Fruit fly (Drosophila melanogaster): ENCODE measurements around the gene CG32631.

The CG32631 gene

dm6 chrX:13556172-13556571 lies at the start of gene CG32631:
Gene CG32631, plus strand, starts transcription at chrX:13556472.
- no peak for TF ChIP-seq noc (tag; optimal IDR thresholded peaks at IDR 0.05)

dm6 chrX:13527706-13528105 lies 28.6 kb upstream of the CG32631 start, which contains the start of gene CG15754:
Gene CG15754, plus strand, starts transcription at chrX:13528006.
- TF ChIP-seq noc (tag; optimal IDR thresholded peaks at IDR 0.05) = no peak

dm6 chrX:13529673-13530072 lies 26.6 kb upstream of the CG32631 start:
- no peak for TF ChIP-seq noc (tag; optimal IDR thresholded peaks at IDR 0.05)

- no peak for TF ChIP-seq noc (tag; optimal IDR thresholded peaks at IDR 0.05)
Observed at dm6 chrX:13530199-13530788, 26.0 kb upstream of the CG32631 start, which contains the start of gene CG44428. Gene CG44428, minus strand, starts transcription at chrX:13530249.

- TF ChIP-seq noc (tag; optimal IDR thresholded peaks at IDR 0.05) = no peak
Observed at dm6 chrX:13534100-13534499, 22.2 kb upstream of the CG32631 start, which contains the start of gene CG15756. Gene CG15756, plus strand, starts transcription at chrX:13534400.

- TF ChIP-seq noc (tag; optimal IDR thresholded peaks at IDR 0.05) = no peak
Observed at dm6 chrX:13536776-13537175, 19.5 kb upstream of the CG32631 start.

dm6 chrX:13539448-13539847 lies 16.8 kb upstream of the CG32631 start:
- no peak for TF ChIP-seq noc (tag; optimal IDR thresholded peaks at IDR 0.05)

dm6 chrX:13540920-13541605 lies 15.2 kb upstream of the CG32631 start:
- no peak for TF ChIP-seq noc (tag; optimal IDR thresholded peaks at IDR 0.05)

- TF ChIP-seq noc (tag; optimal IDR thresholded peaks at IDR 0.05) = no peak
Observed at dm6 chrX:13542084-13542483, 14.2 kb upstream of the CG32631 start.

dm6 chrX:13543343-13543742 lies 12.9 kb upstream of the CG32631 start, which contains the start of gene Cpr12A:
Gene Cpr12A, plus strand, starts transcription at chrX:13543643.
- TF ChIP-seq noc (tag; optimal IDR thresholded peaks at IDR 0.05) = no peak

dm6 chrX:13555700-13556099 lies 572 bp upstream of the CG32631 start, which contains the start of gene CG11816:
Gene CG11816, minus strand, starts transcription at chrX:13555800.
- no peak for TF ChIP-seq noc (tag; optimal IDR thresholded peaks at IDR 0.05)

- TF ChIP-seq noc (tag; optimal IDR thresholded peaks at IDR 0.05) = no peak
Observed at dm6 chrX:13561371-13561770, 5.1 kb downstream of the CG32631 start, which contains the start of gene CG32633. Gene CG32633, plus strand, starts transcription at chrX:13561671.

dm6 chrX:13563042-13563441 lies 6.8 kb downstream of the CG32631 start:
- no peak for TF ChIP-seq noc (tag; optimal IDR thresholded peaks at IDR 0.05)

dm6 chrX:13563483-13564443 lies 7.5 kb downstream of the CG32631 start, which contains the start of the genes CG46311 and Tpst:
Gene CG46311, plus strand, starts transcription at chrX:13563823.
Gene Tpst, plus strand, starts transcription at chrX:13563823.
- no peak for TF ChIP-seq noc (tag; optimal IDR thresholded peaks at IDR 0.05)

dm6 chrX:13565490-13566156 lies 9.4 kb downstream of the CG32631 start:
- no peak for TF ChIP-seq noc (tag; optimal IDR thresholded peaks at IDR 0.05)

Measured in whole organism, larva.